Worm (Caenorhabditis elegans) whole organism, early embryonic: Measurements from ENCODE around the gene R03H10.11.

Source experiments
- B0310.2 ChIP-seq: sonication (generic microtip); optimal IDR thresholded peaks from 2 replicates; lab custom pipeline; 2016; ENCODE audit warnings: mild to moderate bottlenecking, missing genetic modification characterization, missing compliant biosample characterization
- aly-1 ChIP-seq: sonication (generic microtip); optimal IDR thresholded peaks from 2 replicates; lab custom pipeline; 2016; ENCODE audit warnings: missing genetic modification characterization, missing compliant biosample characterization
- ama-1 ChIP-seq: fragments of 150-350 bp; optimal IDR thresholded peaks from 2 replicates; lab custom pipeline; 2014
- ceh-13 ChIP-seq: fragments of 200-800 bp; sonication (Bioruptor generic); optimal IDR thresholded peaks from 2 replicates; lab custom pipeline; 2018; ENCODE audit warnings: mild to moderate bottlenecking, missing genetic modification characterization, missing compliant biosample characterization
- ceh-36 ChIP-seq: sonication (generic microtip); optimal IDR thresholded peaks from 2 replicates; lab custom pipeline; 2016; ENCODE audit warnings: missing genetic modification characterization, inconsistent platforms, missing compliant biosample characterization
- hnd-1 ChIP-seq: sonication (generic microtip); optimal IDR thresholded peaks from 2 replicates; lab custom pipeline; 2016; ENCODE audit warnings: missing genetic modification characterization, missing compliant biosample characterization
- pes-1 ChIP-seq: fragments of 200-800 bp; sonication (Bioruptor generic); IDR thresholded peaks from 2 replicates; pipeline ENCODE4 v1.3.6; 2022; ENCODE audit warnings: missing genetic modification reagents, missing genetic modification characterization, missing compliant biosample characterization
- sea-1 ChIP-seq: fragments of 200-800 bp; sonication (Bioruptor generic); conservative IDR thresholded peaks from 2 replicates; pipeline ENCODE4 v1.3.6; 2022; ENCODE audit warnings: missing genetic modification characterization, missing compliant biosample characterization
- tbx-11 ChIP-seq: fragments of 200-800 bp; sonication (Bioruptor generic); IDR thresholded peaks from 2 replicates; pipeline ENCODE4 v1.3.6; 2022; ENCODE audit warnings: missing genetic modification characterization, missing compliant biosample characterization

DNA sequence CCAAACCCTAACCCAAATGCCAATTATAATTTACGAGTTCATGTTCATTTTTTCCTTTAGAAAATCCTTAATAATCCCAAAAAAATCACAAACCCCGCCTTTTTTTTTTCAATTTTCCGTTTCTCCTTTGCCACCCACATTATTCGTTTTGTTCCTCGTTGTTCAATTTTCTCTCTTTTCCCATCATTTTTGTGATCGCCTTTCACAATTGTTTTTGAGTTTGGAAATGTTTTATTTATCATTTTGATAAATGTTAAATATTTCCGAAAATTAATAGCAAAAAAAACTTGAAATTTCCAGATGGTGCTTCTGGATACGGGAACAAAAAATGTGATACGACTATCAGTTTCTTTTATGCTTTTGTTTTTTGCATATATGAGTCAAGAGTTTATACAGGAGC is 32.9 kb downstream of the R03H10.11 start, which contains the start of gene F31D5.2:
- no peak for TF ChIP-seq sea-1 (GFP tag; lab: Robert Waterston, UW)
- TF ChIP-seq tbx-11 (GFP tag; lab: Robert Waterston, UW) = no peak
- no peak for TF ChIP-seq ama-1 (lab: Kevin White, UChicago)
- TF ChIP-seq hnd-1 (tag; lab: Kevin White, UChicago) = no peak
- TF ChIP-seq ceh-13 (GFP tag; lab: Kevin White, UChicago) = no peak
- TF ChIP-seq aly-1 (tag; lab: Kevin White, UChicago) = no peak
- TF ChIP-seq ceh-36 = no peak
- TF ChIP-seq B0310.2 = no peak
- no peak for TF ChIP-seq pes-1 (GFP tag; lab: Robert Waterston, UW)
